Worm (Caenorhabditis elegans) whole organism, L4 larva: ENCODE data around the gene odr-7.

Experiments
- F37D6.2 ChIP-seq: sonication (generic microtip); optimal IDR thresholded peaks from 2 replicates; lab custom pipeline; 2016; ENCODE audit warnings: mild to moderate bottlenecking, missing genetic modification characterization, missing compliant biosample characterization
- T26A8.4 ChIP-seq: fragments of 200-800 bp; sonication (Bioruptor generic); IDR thresholded peaks from 2 replicates; pipeline ENCODE4 v1.3.6; 2022; ENCODE audit warnings: missing genetic modification characterization, missing compliant biosample characterization
- Y105C5A.15 ChIP-seq: fragments of 200-800 bp; sonication (Bioruptor generic); IDR thresholded peaks from 2 replicates; pipeline ENCODE4 v1.3.6; 2022; ENCODE audit warnings: missing genetic modification characterization, missing compliant biosample characterization
- Y48G9A.11 ChIP-seq: fragments of 200-800 bp; sonication (Bioruptor generic); IDR thresholded peaks from 2 replicates; pipeline ENCODE4 v1.3.6; 2022; ENCODE audit warnings: missing genetic modification reagents, missing genetic modification characterization, missing compliant biosample characterization
- Y5F2A.4 ChIP-seq: fragments of 200-800 bp; sonication (Bioruptor generic); optimal IDR thresholded peaks from 2 replicates; lab custom pipeline; 2018; ENCODE audit warnings: mild to moderate bottlenecking, missing genetic modification characterization, missing compliant biosample characterization
- Y75B8A.6 ChIP-seq: fragments of 200-800 bp; sonication (Bioruptor generic); IDR thresholded peaks from 2 replicates; pipeline ENCODE4 v1.3.6; 2022; ENCODE audit warnings: missing genetic modification reagents, missing genetic modification characterization, missing compliant biosample characterization
- ZK337.2 ChIP-seq: fragments of 200-800 bp; sonication (Bioruptor generic); IDR thresholded peaks from 2 replicates; pipeline ENCODE4 v1.3.6; 2022; ENCODE audit warnings: missing genetic modification reagents, missing genetic modification characterization, missing compliant biosample characterization
- aha-1 ChIP-seq: fragments of 150-350 bp; peaks from one replicate; lab custom pipeline; 2014; ENCODE audit warnings: missing biosample characterization, missing genetic modification characterization
- ama-1 ChIP-seq: fragments of 150-350 bp; optimal IDR thresholded peaks from 2 replicates; lab custom pipeline; 2014; ENCODE audit warnings: inconsistent platforms, mixed read lengths
- arid-1 ChIP-seq: fragments of 200-800 bp; sonication (Bioruptor generic); conservative IDR thresholded peaks from 2 replicates; pipeline ENCODE4 v1.3.6; 2022; ENCODE audit warnings: missing genetic modification reagents, missing genetic modification characterization, missing compliant biosample characterization
- ceh-20 ChIP-seq: fragments of 200-800 bp; sonication (Bioruptor generic); IDR thresholded peaks from 2 replicates; pipeline ENCODE4 v1.3.6; 2022; ENCODE audit warnings: missing genetic modification reagents, missing genetic modification characterization, missing compliant biosample characterization
- ceh-44 ChIP-seq: fragments of 200-800 bp; sonication (Bioruptor generic); IDR thresholded peaks from 2 replicates; pipeline ENCODE4 v1.3.6; 2022; ENCODE audit warnings: missing genetic modification reagents, missing genetic modification characterization, missing compliant biosample characterization
- ceh-82 ChIP-seq: sonication (generic microtip); optimal IDR thresholded peaks from 2 replicates; lab custom pipeline; 2017; ENCODE audit warnings: missing biosample characterization, missing genetic modification characterization
- ces-1 ChIP-seq: fragments of 150-350 bp; sonication (generic microtip); optimal IDR thresholded peaks from 4 replicates; lab custom pipeline; 2014; ENCODE audit warnings: missing biosample characterization, missing genetic modification reagents, missing genetic modification characterization
- cey-2 ChIP-seq: sonication (generic microtip); optimal IDR thresholded peaks from 3 replicates; lab custom pipeline; 2017; ENCODE audit warnings: missing genetic modification characterization, mild to moderate bottlenecking, missing compliant biosample characterization, antibody characterized with exemption, borderline replicate concordance; ENCODE audit not compliant: insufficient read depth
- daf-19 ChIP-seq: fragments of 200-800 bp; sonication (Bioruptor generic); conservative IDR thresholded peaks from 2 replicates; pipeline ENCODE4 v1.3.6; 2022; ENCODE audit warnings: missing genetic modification characterization, missing compliant biosample characterization
- dmd-6 ChIP-seq: fragments of 200-800 bp; sonication (Bioruptor generic); IDR thresholded peaks from 2 replicates; pipeline ENCODE4 v1.3.6; 2022; ENCODE audit warnings: missing genetic modification reagents, missing genetic modification characterization, missing compliant biosample characterization
- dve-1 ChIP-seq: sonication (generic microtip); optimal IDR thresholded peaks from 2 replicates; lab custom pipeline; 2017; ENCODE audit warnings: antibody characterized with exemption, mild to moderate bottlenecking, missing genetic modification characterization, missing compliant biosample characterization; ENCODE audit not compliant: insufficient read depth
- egl-27 ChIP-seq: sonication (generic microtip); optimal IDR thresholded peaks from 3 replicates; lab custom pipeline; 2017; ENCODE audit warnings: missing biosample characterization, missing genetic modification reagents, missing genetic modification characterization
- egl-43 ChIP-seq: fragments of 200-800 bp; sonication (Bioruptor generic); IDR thresholded peaks from 2 replicates; pipeline ENCODE4 v1.3.6; 2022; ENCODE audit warnings: missing genetic modification reagents, missing genetic modification characterization, missing compliant biosample characterization
- hlh-11 ChIP-seq: fragments of 200-800 bp; sonication (Bioruptor generic); optimal IDR thresholded peaks from 2 replicates; lab custom pipeline; 2018; ENCODE audit warnings: mild to moderate bottlenecking, missing genetic modification characterization, missing compliant biosample characterization
- hlh-30 ChIP-seq: sonication (generic microtip); optimal IDR thresholded peaks from 2 replicates; lab custom pipeline; 2017; ENCODE audit warnings: antibody characterized with exemption, mild to moderate bottlenecking, missing genetic modification characterization, missing compliant biosample characterization; ENCODE audit not compliant: insufficient read depth
- lin-1 ChIP-seq: fragments of 200-800 bp; sonication (Bioruptor generic); IDR thresholded peaks from 2 replicates; pipeline ENCODE4 v1.3.6; 2022; ENCODE audit warnings: missing genetic modification reagents, missing genetic modification characterization, missing compliant biosample characterization
- lin-29 ChIP-seq: fragments of 200-800 bp; sonication (Bioruptor generic); IDR thresholded peaks from 2 replicates; pipeline ENCODE4 v1.3.6; 2022; ENCODE audit warnings: missing genetic modification reagents, missing genetic modification characterization, missing compliant biosample characterization
- lin-38 ChIP-seq: fragments of 200-800 bp; sonication (Bioruptor generic); IDR thresholded peaks from 2 replicates; pipeline ENCODE4 v1.3.6; 2022; ENCODE audit warnings: missing genetic modification reagents, missing genetic modification characterization, missing compliant biosample characterization
- lin-39 ChIP-seq: fragments of 150-350 bp; optimal IDR thresholded peaks from 2 replicates; lab custom pipeline; 2014; ENCODE audit warnings: missing biosample characterization, missing genetic modification reagents, missing genetic modification characterization
- lir-3 ChIP-seq: sonication (generic microtip); optimal IDR thresholded peaks from 2 replicates; lab custom pipeline; 2016; ENCODE audit warnings: mild to moderate bottlenecking, missing genetic modification characterization, missing compliant biosample characterization
- lsy-2 ChIP-seq, 2 experiments: fragments of 150-350 bp in 1 of 2; sonication (generic microtip) in 1 of 2; optimal IDR thresholded peaks; 2 replicates each; lab custom pipeline; 2014 to 2017; ENCODE audit warnings: missing biosample characterization in 2 of 2, missing genetic modification characterization in 2 of 2
- madf-5 ChIP-seq, 2 experiments: fragments of 200-800 bp; sonication (Bioruptor generic); IDR thresholded peaks; 2 replicates each; pipeline ENCODE4 v1.3.6; 2022; ENCODE audit warnings: missing compliant biosample characterization in 2 of 2, missing genetic modification characterization in 2 of 2
- mdl-1 ChIP-seq, 2 experiments: fragments of 150-350 bp in 1 of 2; sonication (generic microtip) in 1 of 2; optimal IDR thresholded peaks; 2 replicates each; lab custom pipeline; 2014 to 2017; ENCODE audit warnings: missing biosample characterization in 2 of 2, missing genetic modification characterization in 2 of 2
- mep-1 ChIP-seq: fragments of 150-350 bp; sonication (generic microtip); optimal IDR thresholded peaks from 3 replicates; lab custom pipeline; 2014; ENCODE audit warnings: missing biosample characterization, missing genetic modification characterization
- mxl-2 ChIP-seq: fragments of 200-800 bp; sonication (Bioruptor generic); conservative IDR thresholded peaks from 2 replicates; pipeline ENCODE4 v1.3.6; 2022; ENCODE audit warnings: missing genetic modification reagents, missing genetic modification characterization, missing compliant biosample characterization
- nhr-10 ChIP-seq: fragments of 150-350 bp; optimal IDR thresholded peaks from 2 replicates; lab custom pipeline; 2014; ENCODE audit warnings: missing biosample characterization, missing genetic modification characterization
- nhr-102 ChIP-seq: sonication (generic microtip); optimal IDR thresholded peaks from 2 replicates; lab custom pipeline; 2016; ENCODE audit warnings: mild to moderate bottlenecking, missing genetic modification characterization, moderate library complexity, missing compliant biosample characterization
- nhr-11 ChIP-seq: fragments of 150-350 bp; optimal IDR thresholded peaks from 2 replicates; lab custom pipeline; 2014; ENCODE audit warnings: missing biosample characterization, missing genetic modification characterization
- nhr-28 ChIP-seq: fragments of 150-350 bp; optimal IDR thresholded peaks from 2 replicates; lab custom pipeline; 2014; ENCODE audit warnings: missing biosample characterization, missing genetic modification characterization
- nhr-42 ChIP-seq: fragments of 200-800 bp; sonication (Bioruptor generic); IDR thresholded peaks from 2 replicates; pipeline ENCODE4 v1.3.6; 2022; ENCODE audit warnings: missing genetic modification characterization, missing compliant biosample characterization
- nhr-6 ChIP-seq: fragments of 150-350 bp; optimal IDR thresholded peaks from 2 replicates; lab custom pipeline; 2014; ENCODE audit warnings: missing biosample characterization, missing genetic modification characterization
- nhr-77 ChIP-seq: fragments of 150-350 bp; optimal IDR thresholded peaks from 2 replicates; lab custom pipeline; 2014; ENCODE audit warnings: missing biosample characterization, missing genetic modification characterization
- php-3 ChIP-seq: fragments of 200-800 bp; sonication (Bioruptor generic); IDR thresholded peaks from 2 replicates; pipeline ENCODE4 v1.3.6; 2022; ENCODE audit warnings: missing genetic modification reagents, missing genetic modification characterization, missing compliant biosample characterization
- set-16 ChIP-seq: fragments of 200-800 bp; sonication (Bioruptor generic); IDR thresholded peaks from 2 replicates; pipeline ENCODE4 v1.3.6; 2022; ENCODE audit warnings: missing genetic modification reagents, missing genetic modification characterization, missing compliant biosample characterization
- snpc-1.2 ChIP-seq: fragments of 200-800 bp; sonication (Bioruptor generic); IDR thresholded peaks from 2 replicates; pipeline ENCODE4 v1.3.6; 2022; ENCODE audit warnings: missing genetic modification reagents, missing genetic modification characterization, missing compliant biosample characterization
- spr-1 ChIP-seq: sonication (generic microtip); optimal IDR thresholded peaks from 2 replicates; lab custom pipeline; 2016; ENCODE audit warnings: mild to moderate bottlenecking, missing genetic modification characterization, missing compliant biosample characterization
- tra-1 ChIP-seq: fragments of 200-800 bp; sonication (Bioruptor generic); IDR thresholded peaks from 2 replicates; pipeline ENCODE4 v1.3.6; 2022; ENCODE audit warnings: missing genetic modification reagents, missing genetic modification characterization, missing compliant biosample characterization
- unc-39 ChIP-seq: sonication (generic microtip); optimal IDR thresholded peaks from 2 replicates; lab custom pipeline; 2017; ENCODE audit warnings: missing biosample characterization, missing genetic modification characterization
- unc-62 ChIP-seq, 3 experiments: fragments of 150-350 bp in 1 of 3; sonication (generic microtip); optimal IDR thresholded peaks in 2 of 3; peaks in 1 of 3; 1 replicate in 1 of 3; 2 replicates in 2 of 3; lab custom pipeline; 2014 to 2017; ENCODE audit warnings: missing biosample characterization in 3 of 3, missing genetic modification characterization in 3 of 3, missing genetic modification reagents in 3 of 3, missing genotype in 1 of 3
- zfp-3 ChIP-seq: fragments of 200-800 bp; sonication (Bioruptor generic); conservative IDR thresholded peaks from 2 replicates; pipeline ENCODE4 v1.3.6; 2022; ENCODE audit warnings: missing genetic modification reagents, missing genetic modification characterization, missing compliant biosample characterization
- zip-11 ChIP-seq: fragments of 200-800 bp; sonication (Bioruptor generic); IDR thresholded peaks from 2 replicates; pipeline ENCODE4 v1.3.6; 2022; ENCODE audit warnings: missing genetic modification characterization, missing compliant biosample characterization

odr-7 gene

ce11 chrX:12461557-12461956, at the start of gene odr-7:
TSS of gene odr-7 (minus strand) at chrX:12461657.
- TF ChIP-seq egl-43 (no peak), lin-38 (no peak), ceh-44 (GFP tag; lab: Robert Waterston, UW) (no peak), ama-1 (lab: Kevin White, UChicago) (no peak), snpc-1.2 (GFP tag; lab: Robert Waterston, UW) (no peak), arid-1 (GFP tag; lab: Robert Waterston, UW) (no peak), Y105C5A.15 (GFP tag; lab: Robert Waterston, UW) (no peak), Y48G9A.11 (no peak), ZK337.2 (GFP tag; lab: Robert Waterston, UW) (no peak), nhr-42 (GFP tag; lab: Robert Waterston, UW) (no peak), ceh-20 (GFP tag; lab: Robert Waterston, UW) (no peak), php-3 (GFP tag; lab: Robert Waterston, UW) (no peak), nhr-10 (no peak), cey-2 (tag; lab: Kevin White, UChicago) (no peak), nhr-102 (tag; lab: Kevin White, UChicago) (no peak), set-16 (GFP tag; lab: Robert Waterston, UW) (no peak), mdl-1 (tag; optimal IDR thresholded peaks at IDR 0.05; lab: Kevin White, UChicago) (no peak), Y5F2A.4 (GFP tag; lab: Kevin White, UChicago) (no peak)

DNA sequence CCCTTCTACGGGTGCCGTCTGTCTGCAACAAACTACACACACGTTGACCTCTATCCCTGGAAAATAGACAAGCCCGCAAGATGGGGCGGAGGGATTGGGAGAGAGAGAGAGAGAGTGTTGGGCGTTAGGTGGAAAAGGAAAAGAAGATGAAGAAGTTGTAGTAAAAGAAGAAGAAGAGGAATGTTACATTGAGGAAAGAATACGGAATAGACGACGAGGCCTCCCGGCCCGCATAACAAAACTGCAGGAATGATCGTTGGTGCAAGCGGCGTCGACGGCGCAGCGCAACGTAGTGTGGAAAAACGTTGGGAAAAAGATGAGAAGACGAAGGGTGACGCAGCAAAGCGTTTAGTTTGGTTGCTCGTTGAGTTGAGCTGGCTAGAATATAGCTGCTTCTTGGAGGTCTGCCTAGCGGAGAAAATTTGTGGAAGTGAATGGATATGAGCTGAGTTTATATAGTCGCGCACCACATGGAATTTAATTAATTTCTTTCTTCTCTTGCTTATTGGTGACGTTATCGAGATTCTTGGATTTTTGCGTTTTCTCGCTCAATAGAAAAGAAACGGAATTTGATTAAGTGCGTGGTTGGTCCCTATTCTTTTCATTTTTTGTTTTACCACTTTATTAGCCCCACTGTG, 48.8 kb upstream of the odr-7 start:
- no peak for TF ChIP-seq tra-1
- no peak for TF ChIP-seq egl-43
- TF ChIP-seq aha-1 = peak; percentile 98
- no peak for TF ChIP-seq php-3 (GFP tag; lab: Robert Waterston, UW)
- no peak for TF ChIP-seq lin-39 (tag; lab: Kevin White, UChicago)
- TF ChIP-seq egl-27 = no peak
- TF ChIP-seq F37D6.2 (tag; lab: Kevin White, UChicago) = peak; percentile 59
- no peak for TF ChIP-seq zip-11
- TF ChIP-seq unc-62 (GFP tag; optimal IDR thresholded peaks at IDR 0.05 in 1 of 2; lab: Kevin White, UChicago) = peak in 1 of 2 experiments; percentile 75
- no peak for TF ChIP-seq unc-62 (tag; optimal IDR thresholded peaks at IDR 0.05; lab: Kevin White, UChicago)
- peak; percentile 28 to 38 for TF ChIP-seq lsy-2 (tag; optimal IDR thresholded peaks at IDR 0.05; lab: Kevin White, UChicago)
- peak; percentile 24 for TF ChIP-seq dve-1
- no peak for TF ChIP-seq daf-19 (GFP tag; lab: Robert Waterston, UW)
- TF ChIP-seq unc-39 = no peak
- TF ChIP-seq ceh-82 = no peak
- no peak for TF ChIP-seq zfp-3 (GFP tag; lab: Robert Waterston, UW)
- peak; percentile 69 for TF ChIP-seq ceh-20 (GFP tag; lab: Robert Waterston, UW)
- TF ChIP-seq ces-1 (GFP tag; lab: Kevin White, UChicago) = no peak
- TF ChIP-seq ceh-44 (GFP tag; lab: Robert Waterston, UW) = no peak
- TF ChIP-seq nhr-6 (tag; lab: Kevin White, UChicago) = no peak
- TF ChIP-seq nhr-102 (tag; lab: Kevin White, UChicago) = no peak
- TF ChIP-seq nhr-77 (tag; lab: Kevin White, UChicago) = peak; percentile 3
- no peak for TF ChIP-seq Y75B8A.6 (GFP tag; lab: Robert Waterston, UW)
- no peak for TF ChIP-seq lir-3 (tag; lab: Kevin White, UChicago)
- peak; percentile 44 for TF ChIP-seq nhr-28 (tag; lab: Kevin White, UChicago)
- TF ChIP-seq nhr-11 (tag; lab: Kevin White, UChicago) = peak; percentile 82
- TF ChIP-seq hlh-30 = peak; percentile 42
- peak; percentile 25 for TF ChIP-seq dmd-6
- no peak for TF ChIP-seq lin-1 (GFP tag; lab: Robert Waterston, UW)
- TF ChIP-seq madf-5 (GFP tag; IDR thresholded peaks at IDR 0.05; lab: Robert Waterston, UW) = no peak
- TF ChIP-seq mxl-2 (GFP tag; lab: Robert Waterston, UW) = no peak
- TF ChIP-seq T26A8.4 = no peak
- TF ChIP-seq Y48G9A.11 = no peak
- TF ChIP-seq spr-1 (tag; lab: Kevin White, UChicago) = no peak
- TF ChIP-seq snpc-1.2 (GFP tag; lab: Robert Waterston, UW) = no peak
- TF ChIP-seq mep-1 (tag; lab: Kevin White, UChicago) = peak; percentile 82
- peak; percentile 75 for TF ChIP-seq hlh-11 (tag; lab: Kevin White, UChicago)
- no peak for TF ChIP-seq lin-29 (GFP tag; lab: Robert Waterston, UW)
